Fruit fly (Drosophila melanogaster): ENCODE measurements around the gene boss.

DNA sequence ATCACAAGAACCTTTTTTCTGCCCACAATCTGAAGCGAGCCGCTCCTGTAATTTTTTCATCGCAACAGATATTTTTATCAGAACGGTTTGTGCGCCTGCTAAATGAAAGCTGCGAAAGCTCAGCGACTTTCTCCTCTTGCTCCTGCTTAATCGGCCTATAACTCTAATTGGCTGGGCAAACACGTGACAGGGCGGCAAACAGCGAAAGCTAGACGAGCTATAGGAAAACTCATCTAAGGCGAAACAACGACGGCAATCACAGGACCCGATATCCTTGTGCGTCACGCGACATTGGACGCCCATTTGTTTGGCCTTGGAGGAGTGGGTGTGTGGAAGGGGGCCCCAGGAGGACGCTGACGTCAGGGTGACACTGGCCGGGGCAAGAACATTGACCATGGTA lies 5.2 kb downstream of the boss start:
- no peak for TF ChIP-seq cnc (optimal IDR thresholded peaks at IDR 0.05)
- TF ChIP-seq CG1620 (GFP tag; optimal IDR thresholded peaks at IDR 0.05) = no peak
- TF ChIP-seq Mnt (GFP tag; optimal IDR thresholded peaks at IDR 0.05) = no peak

Data from whole organism, adult.